Worm (Caenorhabditis elegans): ENCODE measurements around the gene mltn-10.

The mltn-10 gene

ce11 chrII:14591699-14592098 is 31.2 kb upstream of the mltn-10 start, which contains the start of gene C01G12.7:
Gene C01G12.7, minus strand, starts transcription at chrII:14591893.
- 0 out of 2 replicates have a peak, but pooled peaks have one; percentile 13 for TF ChIP-seq nhr-42 (GFP tag; IDR thresholded peaks at IDR 0.05)
- no peak for TF ChIP-seq F44E2.7 (GFP tag; IDR thresholded peaks at IDR 0.05)
- TF ChIP-seq zip-2 (tag; optimal IDR thresholded peaks at IDR 0.05): no peak
- no peak for TF ChIP-seq arid-1 (GFP tag; conservative IDR thresholded peaks at IDR 0.05)

ce11 chrII:14592629-14593028 is 30.2 kb upstream of the mltn-10 start:
- TF ChIP-seq hlh-30 (tag; optimal IDR thresholded peaks at IDR 0.05; ENCODE audit: insufficient read depth) (no peak), unc-62 (GFP tag; optimal IDR thresholded peaks at IDR 0.05 in 1 of 2) (peak in 1 of 2 experiments; percentile 58), unc-62 (tag; optimal IDR thresholded peaks at IDR 0.05) (no peak), nhr-48 (tag; optimal IDR thresholded peaks at IDR 0.05) (no peak), ceh-20 (GFP tag; IDR thresholded peaks at IDR 0.05) (no peak), aha-1 (tag) (peak; percentile 67), nhr-42 (GFP tag; IDR thresholded peaks at IDR 0.05) (no peak), nhr-11 (tag; optimal IDR thresholded peaks at IDR 0.05) (peak; percentile 64)

ce11 chrII:14593281-14593680 is 29.6 kb upstream of the mltn-10 start, which contains the start of gene catp-4:
Gene catp-4, plus strand, starts transcription at chrII:14593581.
- TF ChIP-seq ceh-28 (tag; optimal IDR thresholded peaks at IDR 0.05): no peak
- TF ChIP-seq hmg-1.1 (GFP tag; IDR thresholded peaks at IDR 0.05): no peak
- no peak for TF ChIP-seq nhr-10 (tag; optimal IDR thresholded peaks at IDR 0.05)
- TF ChIP-seq aly-2 (tag; optimal IDR thresholded peaks at IDR 0.05): no peak
- TF ChIP-seq Y48G9A.11 (GFP tag; IDR thresholded peaks at IDR 0.05): no peak
- no peak for TF ChIP-seq vab-7 (GFP tag; IDR thresholded peaks at IDR 0.05)
- no peak for TF ChIP-seq hlh-30 (tag; optimal IDR thresholded peaks at IDR 0.05; ENCODE audit: insufficient read depth)
- no peak for TF ChIP-seq php-3 (GFP tag; IDR thresholded peaks at IDR 0.05)
- TF ChIP-seq mdl-1 (tag; optimal IDR thresholded peaks at IDR 0.05): no peak
- TF ChIP-seq T20F7.1 (GFP tag; optimal IDR thresholded peaks at IDR 0.05): no peak
- no peak for TF ChIP-seq dmd-8 (GFP tag; IDR thresholded peaks at IDR 0.05)
- TF ChIP-seq ctbp-1 (GFP tag; IDR thresholded peaks at IDR 0.05): no peak

- no peak for TF ChIP-seq ceh-28 (tag; optimal IDR thresholded peaks at IDR 0.05)
- no peak for TF ChIP-seq F49E8.2 (tag; optimal IDR thresholded peaks at IDR 0.05; ENCODE audit: borderline replicate concordance)
- no peak for TF ChIP-seq mes-2 (tag; optimal IDR thresholded peaks at IDR 0.05; ENCODE audit: poor library complexity, severe bottlenecking)
- peak; percentile 45 for TF ChIP-seq aha-1 (tag)
- no peak for TF ChIP-seq ceh-62 (tag; optimal IDR thresholded peaks at IDR 0.05)
- no peak for TF ChIP-seq nhr-77 (tag; optimal IDR thresholded peaks at IDR 0.05)
- TF ChIP-seq nhr-111 (GFP tag; optimal IDR thresholded peaks at IDR 0.05): no peak
- no peak for TF ChIP-seq arid-1 (GFP tag; conservative IDR thresholded peaks at IDR 0.05)
- TF ChIP-seq php-3 (GFP tag; IDR thresholded peaks at IDR 0.05): no peak
- no peak for TF ChIP-seq lin-38 (GFP tag; IDR thresholded peaks at IDR 0.05)
- TF ChIP-seq nhr-28 (tag; optimal IDR thresholded peaks at IDR 0.05): peak; percentile 3
- TF ChIP-seq ceh-20 (GFP tag; IDR thresholded peaks at IDR 0.05): no peak
- TF ChIP-seq unc-62 (GFP tag; optimal IDR thresholded peaks at IDR 0.05 in 1 of 2): no peak
- TF ChIP-seq unc-62 (tag; optimal IDR thresholded peaks at IDR 0.05): no peak
- no peak for TF ChIP-seq nhr-48 (tag; optimal IDR thresholded peaks at IDR 0.05)
- TF ChIP-seq daf-16 (GFP tag; optimal IDR thresholded peaks at IDR 0.05): no peak
- peak; percentile 48 for TF ChIP-seq daf-16 (tag; optimal IDR thresholded peaks at IDR 0.05)
- no peak for TF ChIP-seq dpl-1 (GFP tag; optimal IDR thresholded peaks at IDR 0.05)
- no peak for TF ChIP-seq Y75B8A.6 (GFP tag; IDR thresholded peaks at IDR 0.05)
- no peak for TF ChIP-seq hlh-30 (tag; optimal IDR thresholded peaks at IDR 0.05; ENCODE audit: insufficient read depth)
These were observed 25.1 kb upstream of the mltn-10 start for ce11 chrII:14597788-14598187.

- TF ChIP-seq arid-1 (GFP tag; conservative IDR thresholded peaks at IDR 0.05): no peak
- no peak for TF ChIP-seq F49E8.2 (tag; optimal IDR thresholded peaks at IDR 0.05; ENCODE audit: borderline replicate concordance)
- TF ChIP-seq attf-4 (tag; optimal IDR thresholded peaks at IDR 0.05): no peak
- peak; percentile 95 for TF ChIP-seq nhr-77 (tag; optimal IDR thresholded peaks at IDR 0.05)
- peak; percentile 59 for TF ChIP-seq hmg-1.1 (GFP tag; IDR thresholded peaks at IDR 0.05)
- peak in 1 of 2 experiments; percentile 59 for TF ChIP-seq unc-62 (GFP tag; optimal IDR thresholded peaks at IDR 0.05 in 1 of 2)
- no peak for TF ChIP-seq unc-62 (tag; optimal IDR thresholded peaks at IDR 0.05)
- peak; percentile 51 for TF ChIP-seq php-3 (GFP tag; IDR thresholded peaks at IDR 0.05)
- no peak for TF ChIP-seq ZK546.5 (tag; optimal IDR thresholded peaks at IDR 0.05)
- TF ChIP-seq jun-1 (tag; optimal IDR thresholded peaks at IDR 0.05): no peak
- no peak for TF ChIP-seq skn-1 (tag; optimal IDR thresholded peaks at IDR 0.05)
- no peak for TF ChIP-seq lin-15B (tag; optimal IDR thresholded peaks at IDR 0.05)
- TF ChIP-seq ceh-28 (tag; optimal IDR thresholded peaks at IDR 0.05): no peak
- peak in 1 of 2 experiments; percentile 86 for TF ChIP-seq lsy-2 (tag; optimal IDR thresholded peaks at IDR 0.05)
- no peak for TF ChIP-seq Y48G9A.11 (GFP tag; IDR thresholded peaks at IDR 0.05)
- TF ChIP-seq hlh-11 (tag; optimal IDR thresholded peaks at IDR 0.05): peak; percentile 91
- TF ChIP-seq nhr-25 (tag; optimal IDR thresholded peaks at IDR 0.05; ENCODE audit: borderline replicate concordance, insufficient read depth): no peak
- TF ChIP-seq set-16 (GFP tag; IDR thresholded peaks at IDR 0.05): no peak
- TF ChIP-seq nhr-48 (tag; optimal IDR thresholded peaks at IDR 0.05): peak; percentile 68
These were observed 24.5 kb upstream of the mltn-10 start for ce11 chrII:14598367-14598766.

All from whole organism, L4 larva.